Fruit fly (Drosophila melanogaster): ENCODE measurements around the gene CG14995.

DNA sequence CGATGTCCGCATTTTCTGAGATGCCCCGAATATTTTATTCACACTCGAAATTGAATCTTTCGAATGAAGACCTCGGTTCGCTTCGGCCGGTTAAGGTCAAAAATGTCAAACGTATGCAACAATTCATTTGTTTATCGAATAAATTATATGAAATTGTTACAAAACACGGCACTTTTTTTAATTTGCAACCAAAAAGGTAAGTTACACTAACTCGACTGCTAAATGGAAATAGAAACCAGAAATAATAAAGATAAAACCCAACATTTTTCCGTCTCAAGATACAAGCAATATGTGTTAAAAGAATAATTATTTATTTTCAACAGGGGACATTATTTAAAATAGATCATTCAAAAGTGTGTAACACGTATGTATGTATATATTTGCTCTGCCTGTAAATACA, 10.9 kb upstream of the CG14995 start:
- TF ChIP-seq Hr4 (GFP tag; optimal IDR thresholded peaks at IDR 0.05) (no peak), Eip78C (GFP tag) (no peak), Sox102F (GFP tag; optimal IDR thresholded peaks at IDR 0.05) (no peak)
